Fruit fly (Drosophila melanogaster): Measurements from ENCODE around the gene RhoGAP15B.

Gene RhoGAP15B

dm6 chrX:16968148-16968823, 25.2 kb downstream of the RhoGAP15B start, which contains the start of gene Ubr1 (continued):
- TF ChIP-seq cwo (GFP tag; optimal IDR thresholded peaks at IDR 0.05) (no peak), vvl (GFP tag; IDR thresholded peaks at IDR 0.05) (peak; percentile 78; the same call in 1 of the 2 replicates), CG17328 (GFP tag; IDR thresholded peaks at IDR 0.05) (no peak), her (GFP tag; optimal IDR thresholded peaks at IDR 0.05) (peak; percentile 38), CG9797 (GFP tag; optimal IDR thresholded peaks at IDR 0.05) (peak; percentile 41), twi (tag; optimal IDR thresholded peaks at IDR 0.05) (no peak), Hr39 (optimal IDR thresholded peaks at IDR 0.05) (no peak), Tbp (GFP tag; optimal IDR thresholded peaks at IDR 0.05) (no peak), Mes4 (GFP tag; optimal IDR thresholded peaks at IDR 0.05) (no peak), CG11398 (GFP tag; optimal IDR thresholded peaks at IDR 0.05) (no peak), cg (GFP tag; optimal IDR thresholded peaks at IDR 0.05) (peak; percentile 72), gro (GFP tag; optimal IDR thresholded peaks at IDR 0.05) (peak; percentile 39), CG9437 (GFP tag; optimal IDR thresholded peaks at IDR 0.05) (peak; percentile 1), dati (GFP tag; IDR thresholded peaks at IDR 0.05) (no peak), lola (GFP tag; optimal IDR thresholded peaks at IDR 0.05) (peak in 1 of 3 experiments; percentile 86), Rfx (GFP tag; IDR thresholded peaks at IDR 0.05) (0 out of 2 replicates have a peak, but pooled peaks have one; percentile 38), Jarid2 (GFP tag; optimal IDR thresholded peaks at IDR 0.05) (peak; percentile 45), ap (GFP tag; IDR thresholded peaks at IDR 0.05) (no peak), CG1792 (GFP tag; optimal IDR thresholded peaks at IDR 0.05) (peak; percentile 34), CG33213 (GFP tag; optimal IDR thresholded peaks at IDR 0.05) (peak; percentile 45), CG7745 (tag; optimal IDR thresholded peaks at IDR 0.05) (no peak), CG17186 (GFP tag; optimal IDR thresholded peaks at IDR 0.05) (peak; percentile 51), chinmo (GFP tag; IDR thresholded peaks at IDR 0.05; ENCODE audit: partially characterized antibody) (peak; percentile 93), Kr (GFP tag; optimal IDR thresholded peaks at IDR 0.05) (no peak), D19A (tag; optimal IDR thresholded peaks at IDR 0.05) (no peak), CG7357 (GFP tag; IDR thresholded peaks at IDR 0.05) (peak; percentile 94), CG12104 (GFP tag; optimal IDR thresholded peaks at IDR 0.05) (no peak), CG13624 (GFP tag; optimal IDR thresholded peaks at IDR 0.05) (peak; percentile 64), Opbp (GFP tag; IDR thresholded peaks at IDR 0.05; ENCODE audit: partially characterized antibody) (peak; percentile 97), CG17361 (GFP tag; IDR thresholded peaks at IDR 0.05) (no peak), Myb (GFP tag; optimal IDR thresholded peaks at IDR 0.05) (peak; percentile 67), Sox102F (GFP tag; optimal IDR thresholded peaks at IDR 0.05) (no peak), CoRest (tag; optimal IDR thresholded peaks at IDR 0.05) (peak; percentile 24), CG10147 (GFP tag; optimal IDR thresholded peaks at IDR 0.05) (no peak), CG1832 (GFP tag; optimal IDR thresholded peaks at IDR 0.05) (no peak), D (optimal IDR thresholded peaks at IDR 0.05) (no peak), D (GFP tag; optimal IDR thresholded peaks at IDR 0.05) (no peak), Ets97D (GFP tag; optimal IDR thresholded peaks at IDR 0.05) (peak; percentile 86), toy (GFP tag; IDR thresholded peaks at IDR 0.05) (no peak), lbe (GFP tag; optimal IDR thresholded peaks at IDR 0.05) (peak; percentile 6), sima (GFP tag; optimal IDR thresholded peaks at IDR 0.05) (no peak), CG7556 (GFP tag; optimal IDR thresholded peaks at IDR 0.05) (no peak), CG11560 (tag; IDR thresholded peaks at IDR 0.05) (no peak), Fer1 (GFP tag; optimal IDR thresholded peaks at IDR 0.05) (no peak), CG8290 (GFP tag; optimal IDR thresholded peaks at IDR 0.05) (no peak), CG8290 (tag; optimal IDR thresholded peaks at IDR 0.05) (peak in 1 of 2 experiments; percentile 74), ssp (GFP tag; IDR thresholded peaks at IDR 0.05) (peak; percentile 98), disco-r (GFP tag; optimal IDR thresholded peaks at IDR 0.05) (no peak), CHES-1-like (GFP tag; optimal IDR thresholded peaks at IDR 0.05) (no peak), vnd (GFP tag; IDR thresholded peaks at IDR 0.05; ENCODE audit: partially characterized antibody) (peak; percentile 94), zen2 (GFP tag; IDR thresholded peaks at IDR 0.05; ENCODE audit: partially characterized antibody) (peak; percentile 76)

All from whole organism, embryonic.